Worm (Caenorhabditis elegans): Measurements from ENCODE around the gene F53F8.6.

DNA sequence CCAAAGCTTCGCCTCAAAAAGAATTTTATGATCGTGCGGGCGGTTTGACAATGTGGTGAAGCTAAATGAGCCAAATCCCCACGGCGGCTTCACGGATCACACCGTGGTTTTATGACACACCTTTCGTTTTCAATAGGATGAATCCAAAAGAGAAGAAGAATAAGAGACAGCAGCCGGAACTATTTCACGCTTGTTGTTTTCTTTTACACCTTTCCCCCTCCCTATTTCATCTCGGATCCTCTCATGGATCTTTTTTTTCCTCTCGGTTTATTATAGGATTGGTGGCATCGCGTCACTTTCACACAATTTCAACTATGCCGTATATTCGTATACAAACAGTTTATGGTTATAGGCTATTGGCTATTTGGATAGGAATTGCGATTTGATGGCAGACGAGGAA lies 40.3 kb upstream of the F53F8.6 start:
- TF ChIP-seq tab-1 (GFP tag; IDR thresholded peaks at IDR 0.05) (no peak), flt-1 (GFP tag; IDR thresholded peaks at IDR 0.05) (no peak), klf-2 (GFP tag; conservative IDR thresholded peaks at IDR 0.05) (no peak), ztf-23 (GFP tag; IDR thresholded peaks at IDR 0.05) (no peak), med-1 (GFP tag; optimal IDR thresholded peaks at IDR 0.05; ENCODE audit: insufficient read depth) (no peak), cog-1 (tag; optimal IDR thresholded peaks at IDR 0.05) (no peak), T22C8.4 (GFP tag; IDR thresholded peaks at IDR 0.05) (no peak), ztf-29 (GFP tag; IDR thresholded peaks at IDR 0.05) (no peak)

All from whole organism, midembryonic.